Worm (Caenorhabditis elegans) whole organism, L2 larva: ENCODE data around the gene fzo-1.
"Not testable (repeated sequence)": the region's sequence is repeated elsewhere in the genome, so short reads cannot be mapped to it uniquely, and the experiment has no call there.

Experiments
- C34F6.9 ChIP-seq: fragments of 150-350 bp; optimal IDR thresholded peaks from 2 replicates; lab custom pipeline; 2014; ENCODE audit warnings: missing biosample characterization, missing genetic modification characterization
- F13H6.1 ChIP-seq: sonication (generic microtip); optimal IDR thresholded peaks from 2 replicates; lab custom pipeline; 2016; ENCODE audit warnings: missing genetic modification characterization, missing compliant biosample characterization
- R02D3.7 ChIP-seq: fragments of 150-350 bp; optimal IDR thresholded peaks from 2 replicates; lab custom pipeline; 2014; ENCODE audit warnings: missing biosample characterization, missing genetic modification characterization
- Y55F3AM.14 ChIP-seq: fragments of 200-800 bp; sonication (Bioruptor generic); optimal IDR thresholded peaks from 2 replicates; lab custom pipeline; 2018; ENCODE audit warnings: mild to moderate bottlenecking, missing genetic modification characterization, missing compliant biosample characterization
- aly-2 ChIP-seq: fragments of 150-350 bp; optimal IDR thresholded peaks from 2 replicates; lab custom pipeline; 2014; ENCODE audit warnings: missing biosample characterization, missing genetic modification characterization
- blmp-1 ChIP-seq: sonication (generic microtip); optimal IDR thresholded peaks from 2 replicates; lab custom pipeline; 2017; ENCODE audit warnings: missing genetic modification characterization, mild to moderate bottlenecking, missing compliant biosample characterization, antibody characterized with exemption, moderate library complexity; ENCODE audit not compliant: insufficient read depth
- ceh-16 ChIP-seq: fragments of 150-350 bp; optimal IDR thresholded peaks from 2 replicates; lab custom pipeline; 2014; ENCODE audit warnings: missing biosample characterization, missing genetic modification characterization
- ceh-82 ChIP-seq: fragments of 150-350 bp; optimal IDR thresholded peaks from 2 replicates; lab custom pipeline; 2014; ENCODE audit warnings: missing biosample characterization, missing genetic modification characterization
- crh-2 ChIP-seq: sonication (generic microtip); optimal IDR thresholded peaks from 2 replicates; lab custom pipeline; 2017; ENCODE audit warnings: missing biosample characterization, missing genetic modification characterization
- dmd-4 ChIP-seq: sonication (generic microtip); optimal IDR thresholded peaks from 2 replicates; lab custom pipeline; 2017; ENCODE audit warnings: missing biosample characterization, missing genetic modification characterization
- egl-27 ChIP-seq: sonication (generic microtip); optimal IDR thresholded peaks from 3 replicates; lab custom pipeline; 2017; ENCODE audit warnings: missing biosample characterization, missing genetic modification reagents, missing genetic modification characterization
- elt-1 ChIP-seq: fragments of 150-350 bp; optimal IDR thresholded peaks from 2 replicates; lab custom pipeline; 2014; ENCODE audit warnings: missing biosample characterization, missing genetic modification characterization
- fos-1 ChIP-seq: fragments of 150-350 bp; optimal IDR thresholded peaks from 2 replicates; lab custom pipeline; 2014; ENCODE audit warnings: missing biosample characterization, missing genetic modification characterization
- lin-11 ChIP-seq: fragments of 150-350 bp; sonication (generic microtip); optimal IDR thresholded peaks from 2 replicates; lab custom pipeline; 2014; ENCODE audit warnings: missing biosample characterization, missing genetic modification characterization, inconsistent platforms, mixed read lengths
- lin-13 ChIP-seq: fragments of 150-350 bp; optimal IDR thresholded peaks from 2 replicates; lab custom pipeline; 2014; ENCODE audit warnings: missing biosample characterization, missing genetic modification reagents, missing genetic modification characterization
- lsy-2 ChIP-seq, 2 experiments: fragments of 150-350 bp in 1 of 2; sonication (generic microtip) in 1 of 2; optimal IDR thresholded peaks; 2 replicates each; lab custom pipeline; 2014 to 2017; ENCODE audit warnings: missing biosample characterization in 2 of 2, missing genetic modification characterization in 2 of 2
- mab-5 ChIP-seq: fragments of 150-350 bp; optimal IDR thresholded peaks from 2 replicates; lab custom pipeline; 2014; ENCODE audit warnings: missing biosample characterization, missing genetic modification characterization
- mbf-1 ChIP-seq: sonication (generic microtip); optimal IDR thresholded peaks from 2 replicates; lab custom pipeline; 2017; ENCODE audit warnings: missing biosample characterization, missing genetic modification characterization
- mdl-1 ChIP-seq, 2 experiments: fragments of 150-350 bp in 1 of 2; sonication (generic microtip) in 1 of 2; optimal IDR thresholded peaks; 2 replicates each; lab custom pipeline; 2017; ENCODE audit warnings: missing biosample characterization in 2 of 2, missing genetic modification characterization in 2 of 2
- nhr-11 ChIP-seq: fragments of 150-350 bp; optimal IDR thresholded peaks from 2 replicates; lab custom pipeline; 2014; ENCODE audit warnings: missing biosample characterization, missing genetic modification characterization
- nhr-129 ChIP-seq: fragments of 150-350 bp; optimal IDR thresholded peaks from 2 replicates; lab custom pipeline; 2014; ENCODE audit warnings: missing biosample characterization, missing genetic modification characterization
- nhr-21 ChIP-seq: fragments of 150-350 bp; optimal IDR thresholded peaks from 2 replicates; lab custom pipeline; 2014; ENCODE audit warnings: missing biosample characterization, missing genetic modification characterization
- nhr-23 ChIP-seq: fragments of 150-350 bp; optimal IDR thresholded peaks from 2 replicates; lab custom pipeline; 2014; ENCODE audit warnings: missing biosample characterization, missing genetic modification reagents, missing genetic modification characterization
- nhr-25 ChIP-seq: fragments of 150-350 bp; sonication (generic microtip); optimal IDR thresholded peaks from 3 replicates; lab custom pipeline; 2014; ENCODE audit warnings: missing biosample characterization, missing genetic modification characterization
- nhr-77 ChIP-seq: fragments of 150-350 bp; optimal IDR thresholded peaks from 2 replicates; lab custom pipeline; 2014; ENCODE audit warnings: missing biosample characterization, missing genetic modification characterization
- skn-1 ChIP-seq: sonication (generic microtip); optimal IDR thresholded peaks from 2 replicates; lab custom pipeline; 2017; ENCODE audit warnings: missing biosample characterization, missing genetic modification characterization
- sma-3 ChIP-seq: sonication (generic microtip); optimal IDR thresholded peaks from 2 replicates; lab custom pipeline; 2016; ENCODE audit warnings: missing genetic modification reagents, missing genetic modification characterization, missing compliant biosample characterization
- sma-9 ChIP-seq, 2 experiments: fragments of 150-350 bp in 1 of 2; sonication (generic microtip) in 1 of 2; optimal IDR thresholded peaks; 2 replicates each; lab custom pipeline; 2014 to 2016; ENCODE audit warnings: missing genetic modification characterization in 2 of 2, mild to moderate bottlenecking in 1 of 2, missing biosample characterization in 1 of 2, missing compliant biosample characterization in 1 of 2, missing genetic modification reagents in 1 of 2, moderate library complexity in 1 of 2
- snpc-4 ChIP-seq: fragments of 150-350 bp; optimal IDR thresholded peaks from 2 replicates; lab custom pipeline; 2014; ENCODE audit warnings: missing biosample characterization, missing genetic modification characterization
- unc-39 ChIP-seq: fragments of 150-350 bp; optimal IDR thresholded peaks from 2 replicates; lab custom pipeline; 2014; ENCODE audit warnings: missing biosample characterization, missing genetic modification characterization
- unc-55 ChIP-seq: fragments of 150-350 bp; sonication (generic microtip); optimal IDR thresholded peaks from 3 replicates; lab custom pipeline; 2014; ENCODE audit warnings: missing biosample characterization, missing genetic modification reagents, missing genetic modification characterization
- unc-62 ChIP-seq: fragments of 150-350 bp; optimal IDR thresholded peaks from 2 replicates; lab custom pipeline; 2014; ENCODE audit warnings: missing biosample characterization, missing genetic modification reagents, missing genetic modification characterization
- zag-1 ChIP-seq: fragments of 150-350 bp; optimal IDR thresholded peaks from 2 replicates; lab custom pipeline; 2014; ENCODE audit warnings: missing biosample characterization, missing genetic modification characterization
- ztf-1 ChIP-seq: fragments of 200-800 bp; sonication (Bioruptor generic); conservative IDR thresholded peaks from 2 replicates; pipeline ENCODE4 v1.3.6; 2022; ENCODE audit warnings: missing genetic modification characterization, missing compliant biosample characterization

The fzo-1 gene

ce11 chrII:5836153-5836719 is at the start of gene fzo-1:
Gene fzo-1 (minus strand): TSS chrII:5836203.
- TF ChIP-seq dmd-4 (tag; lab: Kevin White, UChicago) = no peak
- no peak for TF ChIP-seq zag-1 (tag; lab: Kevin White, UChicago)
- no peak for TF ChIP-seq mdl-1 (tag; optimal IDR thresholded peaks at IDR 0.05; lab: Kevin White, UChicago)
- TF ChIP-seq mbf-1 (tag; lab: Kevin White, UChicago) = no peak
- TF ChIP-seq R02D3.7 (tag; lab: Kevin White, UChicago) = no peak
- peak; percentile 73 for TF ChIP-seq unc-55 (GFP tag; lab: Kevin White, UChicago)
- peak; percentile 21 for TF ChIP-seq F13H6.1
- TF ChIP-seq nhr-11 (tag; lab: Kevin White, UChicago) = no peak
- no peak for TF ChIP-seq nhr-77 (tag; lab: Kevin White, UChicago)
- no peak for TF ChIP-seq aly-2 (tag; lab: Kevin White, UChicago)
- no peak for TF ChIP-seq fos-1
- no peak for TF ChIP-seq blmp-1 (tag; lab: Kevin White, UChicago)
- TF ChIP-seq crh-2 (tag; lab: Kevin White, UChicago) = peak; percentile 15
- peak; percentile 81 for TF ChIP-seq C34F6.9 (tag; lab: Kevin White, UChicago)
- no peak for TF ChIP-seq lin-13 (GFP tag; lab: Kevin White, UChicago)
- no peak for TF ChIP-seq snpc-4 (tag; lab: Kevin White, UChicago)
- no peak for TF ChIP-seq unc-62 (GFP tag; lab: Kevin White, UChicago)
- TF ChIP-seq sma-3 (GFP tag; lab: Kevin White, UChicago) = peak; percentile 65
- TF ChIP-seq nhr-21 (tag; lab: Kevin White, UChicago) = no peak
- TF ChIP-seq lsy-2 (tag; optimal IDR thresholded peaks at IDR 0.05; lab: Kevin White, UChicago) = peak in 1 of 2 experiments; percentile 68
- TF ChIP-seq lin-11 (tag; lab: Kevin White, UChicago) = no peak
- TF ChIP-seq nhr-129 = peak; percentile 3
- TF ChIP-seq skn-1 = no peak
- TF ChIP-seq mab-5 = no peak
- no peak for TF ChIP-seq unc-39 (tag; lab: Kevin White, UChicago)

- TF ChIP-seq Y55F3AM.14 (no peak), egl-27 (no peak), ceh-82 (tag; lab: Kevin White, UChicago) (no peak), C34F6.9 (tag; lab: Kevin White, UChicago) (no peak)
These were observed 48.2 kb upstream of the fzo-1 start, which contains the start of gene rfip-1 for ce11 chrII:5884252-5884651. Gene rfip-1 (plus strand): TSS chrII:5884552.

ce11 chrII:5880677-5881076 is 44.7 kb upstream of the fzo-1 start:
- TF ChIP-seq nhr-25 (tag; lab: Kevin White, UChicago) (peak; percentile 72), lsy-2 (tag; optimal IDR thresholded peaks at IDR 0.05; lab: Kevin White, UChicago) (peak in 1 of 2 experiments; percentile 10), dmd-4 (tag; lab: Kevin White, UChicago) (no peak), C34F6.9 (tag; lab: Kevin White, UChicago) (peak; percentile 22), unc-55 (GFP tag; lab: Kevin White, UChicago) (no peak), mdl-1 (tag; optimal IDR thresholded peaks at IDR 0.05; lab: Kevin White, UChicago) (no peak), ceh-16 (tag; lab: Kevin White, UChicago) (peak; percentile 3)

ce11 chrII:5876511-5876910 is 40.5 kb upstream of the fzo-1 start, which contains the start of gene F55C12.2:
Gene F55C12.2 (plus strand): TSS chrII:5876811.
- TF ChIP-seq nhr-23; elt-1 (tag; lab: Kevin White, UChicago); sma-3 (GFP tag; lab: Kevin White, UChicago): not testable (repeated sequence)

- TF ChIP-seq fos-1 (no peak), nhr-21 (tag; lab: Kevin White, UChicago) (no peak)
These were observed 40.0 kb upstream of the fzo-1 start, which contains the start of gene F55C12.6 for ce11 chrII:5876053-5876452. Gene F55C12.6 (minus strand): TSS chrII:5876153.

ce11 chrII:5874130-5874529 is 38.1 kb upstream of the fzo-1 start:
- TF ChIP-seq nhr-25 (tag; lab: Kevin White, UChicago) (peak; percentile 3), sma-9 (GFP tag; optimal IDR thresholded peaks at IDR 0.05; lab: Kevin White, UChicago) (peak; percentile 64), sma-9 (tag; optimal IDR thresholded peaks at IDR 0.05; lab: Kevin White, UChicago) (no peak), sma-3 (GFP tag; lab: Kevin White, UChicago) (peak; percentile 36), blmp-1 (tag; lab: Kevin White, UChicago) (peak; percentile 51), C34F6.9 (tag; lab: Kevin White, UChicago) (peak; percentile 46), nhr-23 (no peak), lsy-2 (tag; optimal IDR thresholded peaks at IDR 0.05; lab: Kevin White, UChicago) (peak in 1 of 2 experiments; percentile 27), ztf-1 (no peak), nhr-129 (peak; percentile 80)
